Fruit fly (Drosophila melanogaster): ENCODE measurements around the gene CG16904.
A peak's percentile ranks its signal among the peaks of the same experiment; 100 is the strongest.

The CG16904 gene

dm6 chr3R:9816879-9817278 lies at the start of gene CG16904:
CG16904 (minus strand) TSS chr3R:9816979.
- no peak for TF ChIP-seq noc (tag; optimal IDR thresholded peaks at IDR 0.05)

DNA sequence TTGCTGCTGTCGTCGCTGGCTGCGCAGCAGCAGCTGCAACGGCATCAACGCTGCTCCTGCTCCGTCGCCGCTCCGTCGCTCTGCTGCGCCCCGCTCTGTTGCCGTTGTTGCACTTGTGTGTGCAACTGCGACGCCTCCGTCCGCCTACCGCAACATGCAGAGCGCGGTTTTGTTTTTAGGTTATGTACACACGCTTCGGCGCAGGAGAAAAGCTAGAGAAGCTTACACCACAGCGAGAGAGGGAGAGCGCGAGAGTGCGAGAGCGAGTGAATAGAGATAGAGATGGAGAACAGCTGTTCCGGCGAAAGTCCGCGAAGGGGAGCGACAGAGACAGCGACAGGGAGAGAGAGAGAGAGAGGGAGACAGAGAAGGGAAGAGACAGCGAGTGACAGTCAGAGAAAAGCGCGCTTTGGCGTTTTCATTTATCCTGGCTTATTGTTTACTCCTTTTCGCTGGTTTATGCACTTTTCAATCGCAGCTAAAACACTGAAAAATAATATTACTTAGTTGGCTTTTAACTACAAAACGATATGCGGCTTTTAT lies 49.1 kb upstream of the CG16904 start:
- no peak for TF ChIP-seq noc (tag; optimal IDR thresholded peaks at IDR 0.05)

- no peak for TF ChIP-seq noc (tag; optimal IDR thresholded peaks at IDR 0.05)
These were observed 43.8 kb upstream of the CG16904 start for dm6 chr3R:9860561-9860960.

dm6 chr3R:9857785-9858184 lies 41.0 kb upstream of the CG16904 start:
- no peak for TF ChIP-seq noc (tag; optimal IDR thresholded peaks at IDR 0.05)

DNA sequence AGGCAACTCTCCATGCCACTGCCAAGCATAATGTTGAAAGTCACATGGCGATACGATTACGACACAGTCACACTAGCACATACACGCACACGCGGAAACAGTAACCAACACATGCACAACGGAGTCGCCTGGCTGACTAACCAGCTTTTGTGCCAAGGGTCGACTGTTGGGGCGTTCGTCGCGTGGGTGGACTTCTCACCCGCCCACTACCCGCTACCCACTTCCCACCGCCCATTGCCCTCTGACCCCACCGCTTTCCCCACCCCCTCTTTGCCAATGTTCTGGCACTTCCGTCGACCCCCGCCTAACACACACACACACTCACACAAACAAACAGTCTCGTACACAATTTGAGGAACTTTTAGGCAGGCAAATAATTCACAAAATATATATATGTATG lies 34.9 kb upstream of the CG16904 start:
- no peak for TF ChIP-seq noc (tag; optimal IDR thresholded peaks at IDR 0.05)

DNA sequence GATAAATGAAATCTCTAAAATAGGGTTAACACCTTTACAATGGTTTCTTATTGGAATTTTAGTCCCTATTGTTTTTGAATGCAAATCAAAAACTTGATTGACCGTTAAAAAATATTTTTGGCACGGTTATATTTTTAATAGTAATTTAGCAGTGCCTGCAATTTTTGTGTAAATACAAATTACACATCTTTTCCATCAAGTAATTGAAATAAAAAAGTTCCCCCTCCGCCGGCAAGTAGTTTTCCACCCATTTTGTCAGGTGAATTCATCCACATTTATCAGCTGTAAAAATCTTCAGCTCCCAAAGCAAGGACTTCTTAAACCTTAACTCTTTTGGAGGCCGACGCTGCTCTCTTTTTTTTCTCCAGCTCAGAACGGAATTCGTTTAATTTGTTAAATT lies 6.9 kb upstream of the CG16904 start, which contains the start of gene CG34302:
CG34302 (minus strand) TSS at position 101 of the 400 bp plus-strand sequence.
- TF ChIP-seq noc (tag; optimal IDR thresholded peaks at IDR 0.05): no peak

- no peak for TF ChIP-seq noc (tag; optimal IDR thresholded peaks at IDR 0.05)
These were observed 4.3 kb upstream of the CG16904 start, which contains the start of gene CG42857 for dm6 chr3R:9821091-9821490. CG42857 (minus strand) TSS chr3R:9821191.

DNA sequence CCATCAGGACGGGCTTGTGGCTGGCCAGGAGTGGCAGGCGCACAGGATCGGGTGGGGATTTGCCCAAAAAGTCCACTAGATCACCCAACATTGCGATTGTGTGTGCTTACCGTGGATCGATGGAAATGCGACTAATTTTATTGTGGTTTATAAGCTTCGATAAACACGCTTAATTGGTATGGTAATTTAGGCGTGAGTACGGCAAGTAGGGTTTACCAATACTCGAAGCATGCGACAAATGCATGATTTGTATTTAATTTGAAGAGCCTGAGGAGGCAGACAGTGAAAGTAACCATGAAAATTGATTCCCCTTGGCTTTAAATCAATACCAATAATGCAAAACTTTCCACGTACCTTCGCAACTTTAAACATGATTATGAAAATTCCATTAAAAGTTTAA lies 3.0 kb upstream of the CG16904 start, which contains the start of gene CG9458:
CG9458 (minus strand) TSS at position 101 of the 400 bp plus-strand sequence.
- no peak for TF ChIP-seq noc (tag; optimal IDR thresholded peaks at IDR 0.05)

DNA sequence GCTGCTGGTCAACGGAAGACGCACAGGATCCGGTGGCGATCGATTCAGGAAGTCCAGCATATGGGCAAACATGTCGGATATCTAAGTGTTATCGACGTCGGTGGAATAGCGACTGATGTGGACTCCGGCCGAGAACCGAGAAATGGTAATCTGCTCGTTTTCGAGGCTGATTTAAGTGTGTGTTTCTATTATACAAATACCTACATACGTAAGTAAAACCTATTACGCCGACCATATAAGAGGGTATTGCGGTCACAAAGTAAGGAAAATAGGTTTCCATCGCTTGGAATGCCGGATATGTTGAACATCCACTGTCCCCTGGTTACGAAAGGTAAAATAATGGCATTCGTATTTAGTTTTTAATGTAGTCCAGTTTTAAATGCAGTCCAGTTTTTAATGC lies 1.5 kb upstream of the CG16904 start, which contains the start of gene CG9459:
CG9459 (minus strand) TSS at position 101 of the 400 bp plus-strand sequence.
- no peak for TF ChIP-seq noc (tag; optimal IDR thresholded peaks at IDR 0.05)

DNA sequence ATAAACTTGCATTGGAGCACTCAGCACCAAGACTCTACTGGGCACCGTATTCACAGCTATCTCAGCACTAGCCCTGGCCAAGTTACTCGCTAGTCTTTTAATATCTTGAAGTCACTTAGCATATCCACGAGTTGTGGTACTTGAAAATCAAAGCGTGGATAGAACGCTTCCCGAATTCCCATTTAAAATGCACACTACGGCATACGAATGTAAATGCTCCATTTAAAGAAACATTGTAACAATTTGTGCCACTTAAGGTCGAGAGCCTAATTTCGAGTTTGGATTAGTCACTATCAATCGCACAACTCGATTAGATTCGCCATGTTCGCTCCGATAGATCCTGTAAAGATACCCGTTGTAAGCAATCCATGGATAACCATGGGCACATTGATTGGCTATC lies 2.9 kb downstream of the CG16904 start, which contains the start of gene eloF:
eloF (plus strand) TSS at position 301 of the 400 bp plus-strand sequence.
- TF ChIP-seq noc (tag; optimal IDR thresholded peaks at IDR 0.05): no peak

- no peak for TF ChIP-seq noc (tag; optimal IDR thresholded peaks at IDR 0.05)
These were observed 4.3 kb downstream of the CG16904 start, which contains the start of gene CG8534 for dm6 chr3R:9812447-9812846. CG8534 (plus strand) TSS chr3R:9812747.

DNA sequence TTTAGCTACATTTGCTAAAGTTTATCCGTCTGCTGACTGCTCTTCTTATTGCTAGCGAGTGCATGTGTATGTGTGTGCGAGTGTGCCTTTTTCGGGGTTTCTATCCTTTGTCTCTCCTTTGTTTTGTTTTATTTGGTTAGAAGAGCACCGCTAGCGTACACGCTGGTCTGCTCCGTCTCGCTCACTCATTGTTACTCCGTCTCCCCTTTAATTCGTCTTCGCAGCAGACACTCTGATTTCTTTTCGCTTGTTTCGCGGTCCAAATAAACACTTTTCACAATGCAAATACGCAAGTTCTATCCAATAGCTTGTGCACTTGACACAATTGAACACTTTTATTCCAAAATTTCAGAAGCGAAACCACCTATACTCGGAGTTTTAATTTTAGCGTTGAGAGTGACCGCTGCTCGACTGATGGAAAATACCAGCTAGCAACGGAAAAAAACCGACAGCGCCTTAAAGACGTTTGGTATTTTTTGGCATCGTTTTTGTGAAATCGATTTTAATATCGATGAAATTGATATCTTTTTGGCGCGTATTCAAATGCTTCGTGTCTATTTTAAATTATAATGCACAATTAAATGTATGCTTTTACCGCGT lies 7.7 kb downstream of the CG16904 start, which contains the start of gene FBXO11:
FBXO11 (minus strand) TSS at position 423 of the 600 bp plus-strand sequence.
- peak; percentile 52 for TF ChIP-seq noc (tag; optimal IDR thresholded peaks at IDR 0.05)

DNA sequence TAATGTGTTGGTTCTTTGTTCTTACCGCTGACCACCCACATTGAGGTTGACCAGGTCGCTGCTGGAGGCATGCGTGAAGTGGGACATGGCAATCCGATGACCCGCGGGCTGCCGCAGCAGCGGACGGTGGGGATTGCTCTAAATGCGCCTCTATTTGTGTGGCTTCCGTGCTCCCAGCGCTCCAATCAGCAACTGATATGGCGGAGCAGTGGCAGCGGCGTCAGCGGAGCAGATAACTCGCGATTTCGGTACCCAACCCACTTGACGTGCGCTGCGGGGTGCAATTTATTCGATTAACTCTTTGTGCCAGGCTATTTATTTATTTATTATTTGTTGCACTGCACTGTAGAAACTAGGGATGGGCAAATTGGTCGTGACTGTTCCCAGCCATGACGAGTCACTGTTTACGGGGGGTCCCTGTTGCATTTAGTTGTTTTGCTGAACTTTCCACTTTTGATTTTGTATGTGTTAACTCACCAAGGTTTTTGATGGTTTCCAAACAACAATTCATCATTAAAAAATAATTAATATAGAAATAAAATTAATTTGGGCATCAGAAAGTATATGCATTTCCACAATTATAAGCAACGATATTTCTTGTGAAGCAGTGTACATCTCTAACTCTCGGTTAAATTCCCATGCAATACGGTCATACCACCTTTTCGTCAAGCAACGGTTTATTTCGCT lies 16.0 kb downstream of the CG16904 start, which contains the start of the genes CG9467 and CG8526:
CG9467 (minus strand) TSS at position 383 of the 687 bp plus-strand sequence.
CG8526 (plus strand) TSS at position 637 of the 687 bp plus-strand sequence.
- TF ChIP-seq noc (tag; optimal IDR thresholded peaks at IDR 0.05): no peak

dm6 chr3R:9793018-9793417 lies 23.8 kb downstream of the CG16904 start, which contains the start of gene CG8516:
CG8516 (plus strand) TSS chr3R:9793295.
- TF ChIP-seq noc (tag; optimal IDR thresholded peaks at IDR 0.05): no peak

DNA sequence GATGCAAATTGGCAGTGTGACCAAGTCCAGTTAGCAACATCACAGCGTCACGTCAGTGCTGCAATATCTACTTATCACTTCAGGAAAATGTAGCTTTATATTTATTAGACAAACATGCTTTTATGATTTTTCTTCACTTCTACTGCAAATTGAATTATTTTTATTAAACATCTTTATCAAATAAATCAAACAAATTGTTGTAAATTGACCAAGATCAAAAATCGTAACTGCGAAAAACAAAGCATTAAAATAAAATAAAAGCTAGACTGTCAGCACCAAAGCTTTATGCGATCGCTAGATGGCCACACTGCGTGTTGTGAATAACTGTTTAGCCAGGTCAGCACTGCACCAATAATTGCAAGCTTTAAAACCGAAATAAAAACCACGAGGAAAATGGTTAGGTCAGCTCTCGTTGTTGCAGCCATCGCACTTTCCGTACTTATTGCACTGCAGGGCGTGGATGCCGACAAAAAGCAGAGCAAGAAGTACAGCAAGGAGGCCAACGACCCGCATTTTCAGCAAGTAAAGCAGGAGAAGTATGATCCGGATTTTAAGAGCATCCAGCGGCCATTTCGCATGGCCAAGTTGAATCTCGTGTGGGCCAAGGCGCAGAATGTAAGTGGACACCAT lies 25.5 kb downstream of the CG16904 start, which contains the start of the genes CG12945 and CG8507:
CG12945 (minus strand) TSS at position 45 of the 630 bp plus-strand sequence.
CG8507 (plus strand) TSS at position 307 of the 630 bp plus-strand sequence.
- TF ChIP-seq noc (tag; optimal IDR thresholded peaks at IDR 0.05): peak; percentile 50
